Fruit fly (Drosophila melanogaster): Measurements from ENCODE around the gene rumi.

- no peak for TF ChIP-seq Dll (optimal IDR thresholded peaks at IDR 0.05)
- no peak for TF ChIP-seq CG8478 (optimal IDR thresholded peaks at IDR 0.05)
- no peak for TF ChIP-seq psq (optimal IDR thresholded peaks at IDR 0.05)
Measured at dm6 chr3R:22767599-22767998, 17.2 kb upstream of the rumi start, which contains the start of gene CG13841.

Measured in whole organism.